Fruit fly (Drosophila melanogaster) whole organism, embryonic: Measurements from ENCODE around the gene CG15365.
A peak's percentile ranks its signal among the peaks of the same experiment; 100 is the strongest.

Experiments used
- Adf1 ChIP-seq: fragments of 200-800 bp; sonication (Bioruptor generic); IDR thresholded peaks from 2 replicates; pipeline ENCODE4 v1.3.6; 2022; ENCODE audit warnings: missing biosample characterization, missing genetic modification characterization
- Blimp-1 ChIP-seq: fragments of 200-800 bp; sonication (Bioruptor generic); optimal IDR thresholded peaks from 3 replicates; lab custom pipeline; 2018; ENCODE audit warnings: missing biosample characterization, missing genetic modification characterization, mild to moderate bottlenecking, moderate library complexity, missing genetic modification reagents
- C15 ChIP-seq: fragments of 200-800 bp; sonication (Bioruptor generic); IDR thresholded peaks from 3 replicates; pipeline ENCODE4 v1.3.6; 2022; ENCODE audit warnings: missing biosample characterization, missing genetic modification characterization
- CG10979 ChIP-seq: fragments of 200-800 bp; sonication (Bioruptor generic); optimal IDR thresholded peaks from 2 replicates; lab custom pipeline; 2018; ENCODE audit warnings: missing biosample characterization, mild to moderate bottlenecking, missing genetic modification characterization, moderate library complexity
- CG11504 ChIP-seq: fragments of 200-800 bp; sonication (Bioruptor generic); optimal IDR thresholded peaks from 3 replicates; lab custom pipeline; 2019; ENCODE audit warnings: missing biosample characterization, mild to moderate bottlenecking, missing genetic modification characterization, moderate library complexity
- CG11696 ChIP-seq: fragments of 200-800 bp; sonication (Bioruptor generic); IDR thresholded peaks from 2 replicates; pipeline ENCODE4 v1.3.6; 2022; ENCODE audit warnings: missing biosample characterization, missing genetic modification characterization
- CG12744 ChIP-seq: fragments of 200-800 bp; sonication (Bioruptor generic); optimal IDR thresholded peaks from 2 replicates; lab custom pipeline; 2016; ENCODE audit warnings: missing biosample characterization, missing genetic modification characterization
- CG15514 ChIP-seq: fragments of 200-800 bp; sonication (Bioruptor generic); optimal IDR thresholded peaks from 3 replicates; lab custom pipeline; 2017; ENCODE audit warnings: missing biosample characterization, missing genetic modification characterization, mild to moderate bottlenecking, moderate library complexity, missing genetic modification reagents
- CG15601 ChIP-seq: fragments of 200-800 bp; sonication (Bioruptor generic); optimal IDR thresholded peaks from 3 replicates; lab custom pipeline; 2019; ENCODE audit warnings: missing biosample characterization, mild to moderate bottlenecking, missing genetic modification characterization, moderate library complexity
- CG16779 ChIP-seq: fragments of 200-800 bp; sonication (Bioruptor generic); IDR thresholded peaks from 2 replicates; pipeline ENCODE4 v1.3.6; 2022; ENCODE audit warnings: missing biosample characterization, missing genetic modification characterization
- CG16813 ChIP-seq: fragments of 200-800 bp; sonication (Bioruptor generic); IDR thresholded peaks from 3 replicates; pipeline ENCODE4 v1.3.6; 2022; ENCODE audit warnings: missing biosample characterization, missing genetic modification characterization; ENCODE audit not compliant: partially characterized antibody
- CG17829 ChIP-seq: fragments of 200-800 bp; optimal IDR thresholded peaks from 2 replicates; lab custom pipeline; 2019; ENCODE audit warnings: missing biosample characterization, mild to moderate bottlenecking, missing genetic modification characterization, moderate library complexity
- CG18599 ChIP-seq: fragments of 200-800 bp; sonication (Bioruptor generic); optimal IDR thresholded peaks from 3 replicates; lab custom pipeline; 2017; ENCODE audit warnings: missing biosample characterization, missing genetic modification characterization, mild to moderate bottlenecking, moderate library complexity, missing genetic modification reagents
- CG2120 ChIP-seq: fragments of 200-800 bp; sonication (Bioruptor generic); optimal IDR thresholded peaks from 3 replicates; lab custom pipeline; 2016; ENCODE audit warnings: missing biosample characterization, missing genetic modification characterization
- CG32532 ChIP-seq: fragments of 200-800 bp; sonication (Bioruptor generic); IDR thresholded peaks from 2 replicates; pipeline ENCODE4 v1.3.6; 2022; ENCODE audit warnings: missing biosample characterization, missing genetic modification characterization
- CG32767 ChIP-seq: fragments of 200-800 bp; sonication (Bioruptor generic); IDR thresholded peaks from 2 replicates; pipeline ENCODE4 v1.3.6; 2022; ENCODE audit warnings: missing biosample characterization, missing genetic modification characterization
- CG4282 ChIP-seq: fragments of 200-800 bp; sonication (Bioruptor generic); optimal IDR thresholded peaks from 2 replicates; lab custom pipeline; 2016; ENCODE audit warnings: missing biosample characterization, missing genetic modification characterization
- CG4730 ChIP-seq: fragments of 200-800 bp; sonication (Bioruptor generic); IDR thresholded peaks from 2 replicates; pipeline ENCODE4 v1.3.6; 2022; ENCODE audit warnings: missing biosample characterization, missing genetic modification characterization
- CG7987 ChIP-seq: fragments of 200-800 bp; sonication (Bioruptor generic); optimal IDR thresholded peaks from 2 replicates; lab custom pipeline; 2018; ENCODE audit warnings: missing biosample characterization, mild to moderate bottlenecking, missing genetic modification characterization, moderate library complexity
- CG8290 ChIP-seq, 3 experiments: fragments of 200-800 bp; sonication (Bioruptor generic); optimal IDR thresholded peaks; 2 replicates each; lab custom pipeline; 2016 to 2019; ENCODE audit warnings: missing biosample characterization in 3 of 3, missing genetic modification characterization in 3 of 3, mild to moderate bottlenecking in 2 of 3, moderate library complexity in 1 of 3
- CG9437 ChIP-seq: fragments of 200-800 bp; sonication (Bioruptor generic); optimal IDR thresholded peaks from 2 replicates; lab custom pipeline; 2018; ENCODE audit warnings: missing biosample characterization, mild to moderate bottlenecking, missing genetic modification characterization
- CG9932 ChIP-seq: fragments of 200-800 bp; sonication (Bioruptor generic); IDR thresholded peaks from 2 replicates; pipeline ENCODE4 v1.3.6; 2022; ENCODE audit warnings: missing biosample characterization, missing genetic modification characterization
- CkIIα-i1 ChIP-seq: fragments of 200-800 bp; sonication (Bioruptor generic); IDR thresholded peaks from 2 replicates; pipeline ENCODE4 v1.3.6; 2022; ENCODE audit warnings: missing biosample characterization, missing genetic modification characterization
- CrebB ChIP-seq: fragments of 200-800 bp; sonication (Bioruptor generic); optimal IDR thresholded peaks from 3 replicates; lab custom pipeline; 2018; ENCODE audit warnings: missing biosample characterization, mild to moderate bottlenecking, missing genetic modification characterization
- Dek ChIP-seq: fragments of 200-800 bp; sonication (Bioruptor generic); optimal IDR thresholded peaks from 3 replicates; lab custom pipeline; 2019; ENCODE audit warnings: missing biosample characterization, mild to moderate bottlenecking, missing genetic modification characterization, moderate library complexity
- Dfd ChIP-seq, 2 experiments: fragments of >200 bp; optimal IDR thresholded peaks; 2 replicates each; lab custom pipeline; 2017; ENCODE audit warnings: missing biosample characterization in 2 of 2, missing genetic modification characterization in 2 of 2
- Doc3 ChIP-seq: fragments of 200-800 bp; sonication (Bioruptor generic); IDR thresholded peaks from 3 replicates; pipeline ENCODE4 v1.3.6; 2022; ENCODE audit warnings: missing biosample characterization, missing genetic modification characterization; ENCODE audit not compliant: partially characterized antibody
- E2f2 ChIP-seq: fragments of 200-800 bp; sonication (Bioruptor generic); IDR thresholded peaks from 2 replicates; pipeline ENCODE4 v1.3.6; 2022; ENCODE audit warnings: missing biosample characterization, missing genetic modification characterization
- Fer1 ChIP-seq: fragments of 200-800 bp; sonication (Bioruptor generic); optimal IDR thresholded peaks from 2 replicates; lab custom pipeline; 2017; ENCODE audit warnings: missing biosample characterization, mild to moderate bottlenecking, missing genetic modification characterization
- HHEX ChIP-seq: fragments of 200-800 bp; sonication (Bioruptor generic); optimal IDR thresholded peaks from 3 replicates; lab custom pipeline; 2017; ENCODE audit warnings: missing biosample characterization, mild to moderate bottlenecking, missing genetic modification characterization, missing genetic modification reagents
- Hand ChIP-seq: fragments of 200-800 bp; sonication (Bioruptor generic); optimal IDR thresholded peaks from 2 replicates; lab custom pipeline; 2017; ENCODE audit warnings: mild to moderate bottlenecking, missing biosample characterization, missing genetic modification reagents, missing genetic modification characterization
- Mes4 ChIP-seq: fragments of 200-800 bp; sonication (Bioruptor generic); optimal IDR thresholded peaks from 2 replicates; lab custom pipeline; 2016; ENCODE audit warnings: missing biosample characterization, missing genetic modification characterization
- Neu2 ChIP-seq: fragments of 200-800 bp; sonication (Bioruptor generic); optimal IDR thresholded peaks from 3 replicates; lab custom pipeline; 2016; ENCODE audit warnings: missing biosample characterization, missing genetic modification characterization, borderline replicate concordance
- PHDP ChIP-seq: fragments of 200-800 bp; sonication (Bioruptor generic); optimal IDR thresholded peaks from 3 replicates; lab custom pipeline; 2018; ENCODE audit warnings: missing biosample characterization, mild to moderate bottlenecking, missing genetic modification characterization, moderate library complexity
- Pdp1 ChIP-seq, 2 experiments: fragments of 200-800 bp; sonication (Bioruptor generic); optimal IDR thresholded peaks; 3 replicates each; lab custom pipeline; 2016; ENCODE audit warnings: missing biosample characterization in 2 of 2, missing genetic modification characterization in 2 of 2, mild to moderate bottlenecking in 1 of 2, moderate library complexity in 1 of 2
- Sox102F ChIP-seq: fragments of 200-800 bp; sonication (Bioruptor generic); optimal IDR thresholded peaks from 2 replicates; lab custom pipeline; 2018; ENCODE audit warnings: missing biosample characterization, mild to moderate bottlenecking, missing genetic modification characterization, moderate library complexity
- bsh ChIP-seq, 2 experiments: fragments of 200-800 bp; sonication (Bioruptor generic); optimal IDR thresholded peaks; 2 replicates each; lab custom pipeline; 2017 to 2018; ENCODE audit warnings: mild to moderate bottlenecking in 2 of 2, missing biosample characterization in 2 of 2, missing genetic modification characterization in 2 of 2, moderate library complexity in 1 of 2
- chinmo ChIP-seq: fragments of 200-800 bp; sonication (Bioruptor generic); IDR thresholded peaks from 4 replicates; pipeline ENCODE4 v1.3.6; 2022; ENCODE audit warnings: missing biosample characterization, missing genetic modification characterization; ENCODE audit not compliant: partially characterized antibody
- dan ChIP-seq: fragments of 200-800 bp; sonication (Bioruptor generic); IDR thresholded peaks from 2 replicates; pipeline ENCODE4 v1.3.6; 2022; ENCODE audit warnings: missing biosample characterization, missing genetic modification characterization
- exex ChIP-seq: fragments of 200-800 bp; sonication (Bioruptor generic); optimal IDR thresholded peaks from 4 replicates; lab custom pipeline; 2018; ENCODE audit warnings: missing biosample characterization, mild to moderate bottlenecking, missing genetic modification characterization, moderate library complexity
- gro ChIP-seq: fragments of 200-800 bp; sonication (Bioruptor generic); optimal IDR thresholded peaks from 2 replicates; lab custom pipeline; 2016; ENCODE audit warnings: missing biosample characterization, missing genetic modification characterization
- mirr ChIP-seq: fragments of 200-800 bp; sonication (Bioruptor generic); optimal IDR thresholded peaks from 3 replicates; lab custom pipeline; 2018; ENCODE audit warnings: missing biosample characterization, mild to moderate bottlenecking, missing genetic modification characterization
- odd ChIP-seq: fragments of 200-800 bp; sonication (Bioruptor generic); optimal IDR thresholded peaks from 2 replicates; lab custom pipeline; 2017; ENCODE audit warnings: missing biosample characterization, mild to moderate bottlenecking, missing genetic modification characterization
- org-1 ChIP-seq: fragments of 200-800 bp; sonication (Bioruptor generic); optimal IDR thresholded peaks from 2 replicates; lab custom pipeline; 2017; ENCODE audit warnings: missing biosample characterization, missing genetic modification characterization
- peb ChIP-seq: fragments of 200-800 bp; sonication (Bioruptor generic); IDR thresholded peaks from 2 replicates; pipeline ENCODE4 v1.3.6; 2022; ENCODE audit warnings: missing biosample characterization, missing genetic modification characterization
- sob ChIP-seq: fragments of 200-800 bp; sonication (Bioruptor generic); IDR thresholded peaks from 2 replicates; pipeline ENCODE4 v1.3.6; 2022; ENCODE audit warnings: missing biosample characterization, missing genetic modification characterization
- tx ChIP-seq: fragments of 200-800 bp; sonication (Bioruptor generic); optimal IDR thresholded peaks from 2 replicates; lab custom pipeline; 2016; ENCODE audit warnings: missing biosample characterization, missing genetic modification characterization

CG15365 gene

dm6 chrX:9080962-9081361 lies 13.2 kb upstream of the CG15365 start, which contains the start of the genes CG7246 and HP1b (continued):
- TF ChIP-seq tx (GFP tag; lab: Kevin White, UChicago) (no peak), Dek (tag; lab: Kevin White, UChicago) (peak; percentile 64), CkIIα-i1 (GFP tag; lab: Robert Waterston, UW) (no peak), CG9932 (GFP tag; lab: Robert Waterston, UW) (peak; percentile 84), CG9437 (GFP tag; lab: Kevin White, UChicago) (no peak), CG10979 (peak; percentile 49), dan (peak; percentile 8; the same call in 1 of the 2 replicates), mirr (GFP tag; lab: Kevin White, UChicago) (no peak), CG2120 (GFP tag; lab: Kevin White, UChicago) (peak; percentile 81), Blimp-1 (GFP tag; lab: Kevin White, UChicago) (peak; percentile 63), Mes4 (GFP tag; lab: Kevin White, UChicago) (no peak), PHDP (tag; lab: Kevin White, UChicago) (peak; percentile 68), odd (peak; percentile 16), CG18599 (GFP tag; lab: Kevin White, UChicago) (peak; percentile 66)
- TF ChIP-seq, all 482 proteins: peak for 326

DNA sequence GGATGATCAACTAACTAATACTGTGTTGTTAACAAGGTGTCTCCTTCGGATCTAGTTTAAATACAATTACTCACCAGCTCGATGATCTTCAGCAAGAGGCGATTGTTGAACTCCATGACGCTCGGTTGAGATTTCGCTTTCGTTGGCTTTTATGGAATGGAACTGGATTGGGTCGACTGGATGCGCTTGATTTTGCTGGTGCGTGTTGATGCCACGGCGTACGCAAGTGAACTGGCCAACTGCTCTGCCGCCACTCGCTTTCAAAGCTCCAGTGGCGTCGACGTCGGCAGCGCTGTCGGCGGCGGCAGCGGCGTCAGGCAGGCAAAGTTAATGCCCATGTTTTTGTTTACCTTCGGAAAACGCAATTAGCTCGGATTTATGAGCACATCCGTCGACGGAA lies 10.5 kb upstream of the CG15365 start, which contains the start of gene CG44325:
CG44325 (minus strand) TSS at position 237 of the 400 bp plus-strand sequence.
- TF ChIP-seq Blimp-1 (GFP tag; lab: Kevin White, UChicago) (peak; percentile 97), CG17829 (tag; lab: Kevin White, UChicago) (no peak), CG32532 (GFP tag; lab: Robert Waterston, UW) (peak; percentile 44; the same call in 1 of the 2 replicates), CG4282 (GFP tag; lab: Kevin White, UChicago) (no peak), Doc3 (no peak), exex (tag; lab: Kevin White, UChicago) (no peak), CG15601 (tag; lab: Kevin White, UChicago) (peak; percentile 11), gro (GFP tag; lab: Kevin White, UChicago) (peak; percentile 48), CG16813 (no peak), sob (GFP tag; lab: Robert Waterston, UW) (0 out of 2 replicates have a peak, but pooled peaks have one; percentile 8), Neu2 (GFP tag; lab: Kevin White, UChicago) (no peak), CG16779 (GFP tag; lab: Robert Waterston, UW) (0 out of 2 replicates have a peak, but pooled peaks have one; percentile 40), peb (no peak), Fer1 (GFP tag; lab: Kevin White, UChicago) (peak; percentile 32), CG8290 (GFP tag; optimal IDR thresholded peaks at IDR 0.05; lab: Kevin White, UChicago) (no peak), CG8290 (tag; optimal IDR thresholded peaks at IDR 0.05; lab: Kevin White, UChicago) (peak in 1 of 2 experiments; percentile 70), CG10979 (no peak), bsh (GFP tag; optimal IDR thresholded peaks at IDR 0.05; lab: Kevin White, UChicago) (peak in 1 of 2 experiments; percentile 33), CrebB (tag; lab: Kevin White, UChicago) (peak; percentile 11), CG7987 (GFP tag; lab: Kevin White, UChicago) (peak; percentile 53), CG9932 (GFP tag; lab: Robert Waterston, UW) (0 out of 2 replicates have a peak, but pooled peaks have one; percentile 15), CG15514 (GFP tag; lab: Kevin White, UChicago) (peak; percentile 34), org-1 (GFP tag; lab: Kevin White, UChicago) (no peak), Dfd (GFP tag; optimal IDR thresholded peaks at IDR 0.05; lab: Kevin White, UChicago) (no peak), C15 (no peak), chinmo (GFP tag; lab: Robert Waterston, UW) (peak; percentile 57; the same call in 2 of the 4 replicates), Sox102F (GFP tag; lab: Kevin White, UChicago) (no peak), CG11696 (GFP tag; lab: Robert Waterston, UW) (no peak), CG4730 (GFP tag; lab: Robert Waterston, UW) (no peak), Pdp1 (GFP tag; optimal IDR thresholded peaks at IDR 0.05; lab: Kevin White, UChicago) (peak in 1 of 2 experiments; percentile 12), E2f2 (GFP tag; lab: Robert Waterston, UW) (0 out of 2 replicates have a peak, but pooled peaks have one; percentile 7), Adf1 (GFP tag; lab: Robert Waterston, UW) (peak; percentile 96), CG12744 (no peak), CG32767 (GFP tag; lab: Robert Waterston, UW) (no peak), Hand (no peak), CG11504 (tag; lab: Kevin White, UChicago) (no peak), HHEX (peak; percentile 2)
